Worm (Caenorhabditis elegans) whole organism, L4 larva: ENCODE data around the gene B0302.2.
A peak's percentile ranks its signal among the peaks of the same experiment; 100 is the strongest.

Source experiments
- fkh-10 ChIP-seq: fragments of 150-350 bp; optimal IDR thresholded peaks from 2 replicates; lab custom pipeline; 2014; ENCODE audit warnings: missing biosample characterization, missing genetic modification reagents, missing genetic modification characterization
- nhr-10 ChIP-seq: fragments of 150-350 bp; optimal IDR thresholded peaks from 2 replicates; lab custom pipeline; 2014; ENCODE audit warnings: missing biosample characterization, missing genetic modification characterization
- nhr-41 ChIP-seq: fragments of 200-800 bp; sonication (Bioruptor generic); IDR thresholded peaks from 2 replicates; pipeline ENCODE4 v1.3.6; 2022; ENCODE audit warnings: missing genetic modification reagents, missing genetic modification characterization, missing compliant biosample characterization
- nhr-77 ChIP-seq: fragments of 150-350 bp; optimal IDR thresholded peaks from 2 replicates; lab custom pipeline; 2014; ENCODE audit warnings: missing biosample characterization, missing genetic modification characterization
- pqm-1 ChIP-seq: sonication (generic microtip); optimal IDR thresholded peaks from 2 replicates; lab custom pipeline; 2017; ENCODE audit warnings: missing biosample characterization, missing genetic modification characterization

ce11 chrX:17205853-17206252 is 27.5 kb downstream of the B0302.2 start:
- TF ChIP-seq nhr-10 (no peak), fkh-10 (GFP tag; lab: Kevin White, UChicago) (no peak), nhr-77 (tag; lab: Kevin White, UChicago) (no peak), pqm-1 (peak; percentile 60), nhr-41 (GFP tag; lab: Robert Waterston, UW) (no peak)
